Fruit fly (Drosophila melanogaster) ovary, adult (tissue): ENCODE data around the gene CG32037.
A peak's percentile ranks its signal among the peaks of the same experiment; 100 is the strongest.

Experiments used
- CG17801 ChIP-seq: fragments of 200-800 bp; optimal IDR thresholded peaks from 2 replicates; lab custom pipeline; 2019; ENCODE audit warnings: missing biosample characterization, mild to moderate bottlenecking, missing genetic modification characterization, moderate library complexity; ENCODE audit not compliant: partially characterized antibody

The CG32037 gene

DNA sequence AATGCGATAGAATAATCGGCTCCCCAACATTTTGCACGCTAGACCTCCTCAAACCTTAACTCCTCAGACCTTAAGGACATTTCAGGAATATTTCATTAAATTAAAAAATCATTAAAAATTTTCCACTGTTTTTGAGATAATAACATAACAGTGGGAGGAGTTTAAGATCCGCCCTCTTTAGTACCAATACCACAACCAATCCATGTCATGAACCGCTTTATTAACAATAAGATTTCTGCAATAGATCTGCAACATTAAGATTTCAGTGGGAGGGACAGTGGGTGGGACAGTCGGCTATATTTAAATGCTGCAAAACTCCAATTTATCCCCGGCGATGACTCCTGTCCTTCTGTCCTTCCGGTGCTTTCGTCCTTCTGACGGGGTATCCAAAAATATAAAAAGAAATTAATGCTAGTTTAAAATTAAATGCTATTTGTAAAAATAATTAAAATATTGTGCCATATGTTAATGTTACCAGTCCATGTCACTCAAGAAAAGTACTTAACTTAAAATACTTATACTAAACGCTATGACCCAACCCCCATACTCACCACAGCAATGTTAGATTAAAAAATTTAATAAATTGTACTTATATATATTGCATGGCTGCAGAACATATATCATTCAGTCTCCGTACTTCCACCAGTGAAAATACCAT lies 49.3 kb downstream of the CG32037 start, which contains the start of gene Srg3:
Gene Srg3, plus strand, starts transcription at position 608 of the 658 bp plus-strand sequence.
- TF ChIP-seq CG17801 (GFP tag; lab: Kevin White, UChicago): no peak

DNA sequence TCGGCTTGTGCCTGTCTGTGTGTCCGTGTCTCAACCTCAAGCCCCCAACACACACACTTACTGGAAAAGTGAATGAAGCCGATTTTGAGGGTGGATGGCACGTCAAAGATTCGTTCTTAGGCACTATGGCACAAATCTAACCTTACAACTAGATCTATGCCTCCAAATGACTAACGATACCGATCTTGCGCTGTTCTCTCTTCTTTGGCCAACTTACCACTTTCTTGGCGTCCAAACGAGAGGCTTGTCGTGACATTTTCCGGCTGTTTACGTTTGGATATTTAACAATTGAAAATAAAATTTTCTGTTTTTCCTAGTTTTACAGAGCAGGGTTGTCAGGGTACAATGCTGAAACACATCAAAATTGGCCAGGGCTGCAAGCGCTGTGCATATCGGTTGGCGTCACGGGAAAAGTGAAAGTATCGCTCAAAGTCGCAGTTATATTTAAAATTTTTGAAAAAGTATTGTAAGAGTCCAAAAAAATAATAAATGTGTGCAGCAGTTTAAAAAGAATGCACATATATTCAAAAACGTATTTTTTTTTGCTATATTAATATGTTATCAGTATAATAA lies 50.0 kb downstream of the CG32037 start, which contains the start of the genes Bet3 and Nf-YA:
Gene Bet3, minus strand, starts transcription at position 361 of the 573 bp plus-strand sequence.
Gene Nf-YA, minus strand, starts transcription at position 361 of the 573 bp plus-strand sequence.
- TF ChIP-seq CG17801 (GFP tag; lab: Kevin White, UChicago): peak; percentile 22
